Worm (Caenorhabditis elegans): ENCODE measurements around the gene srh-20.

- no peak for TF ChIP-seq pha-4 (tag; optimal IDR thresholded peaks at IDR 0.05)
- no peak for TF ChIP-seq nhr-28 (tag; optimal IDR thresholded peaks at IDR 0.05)
Observed at ce11 chrV:4956529-4956928, 31.8 kb downstream of the srh-20 start, which contains the start of gene str-208.
